Worm (Caenorhabditis elegans): Measurements from ENCODE around the gene F41G4.13.

The F41G4.13 gene

DNA sequence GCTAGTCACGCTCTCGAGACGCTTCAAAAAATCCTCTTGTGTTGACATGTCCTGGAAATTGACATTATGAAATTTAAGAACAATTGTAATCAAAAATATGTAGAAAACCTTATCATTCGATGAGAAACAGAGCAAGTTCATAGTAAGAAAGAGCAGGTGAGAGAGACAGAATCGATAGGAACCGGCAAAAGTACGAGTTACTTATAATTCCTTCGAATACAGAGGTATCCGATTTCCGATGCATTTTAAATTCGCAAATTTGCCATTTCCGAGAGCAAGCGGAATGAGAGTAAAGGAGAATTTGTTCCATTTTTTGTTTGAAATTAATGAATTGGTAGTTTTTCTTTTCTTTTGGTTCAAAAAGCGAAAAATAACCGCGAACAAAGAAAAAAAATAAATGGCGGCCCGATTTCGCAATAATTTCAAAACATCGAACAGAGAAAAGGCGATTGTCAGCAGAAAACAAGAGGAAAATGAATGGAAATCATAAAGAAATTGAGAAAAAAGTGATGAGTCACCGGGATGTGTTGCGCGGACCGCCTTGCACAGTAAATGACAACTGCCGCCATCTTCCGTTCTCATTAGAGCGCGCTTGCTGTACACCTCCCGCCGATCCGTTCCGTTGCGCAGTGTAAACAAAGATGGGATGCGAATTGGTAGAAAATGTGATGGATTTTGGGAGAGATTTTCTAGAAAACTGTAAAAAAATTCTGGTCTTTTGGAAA, 20.8 kb downstream of the F41G4.13 start, which contains the start of gene cas-1 (continued):
- TF ChIP-seq ama-1 (optimal IDR thresholded peaks at IDR 0.05): no peak
- TF ChIP-seq zfp-3 (GFP tag; conservative IDR thresholded peaks at IDR 0.05): no peak
- TF ChIP-seq ZK546.5 (tag; optimal IDR thresholded peaks at IDR 0.05): no peak
- no peak for TF ChIP-seq duxl-1 (tag; optimal IDR thresholded peaks at IDR 0.05; ENCODE audit: poor library complexity)
- no peak for TF ChIP-seq nhr-42 (GFP tag; IDR thresholded peaks at IDR 0.05)
- TF ChIP-seq vab-7 (GFP tag; IDR thresholded peaks at IDR 0.05): no peak
- TF ChIP-seq ceh-62 (tag; optimal IDR thresholded peaks at IDR 0.05): no peak
- peak; percentile 73 for TF ChIP-seq aha-1 (tag)
- TF ChIP-seq spr-1 (tag; optimal IDR thresholded peaks at IDR 0.05): no peak
- no peak for TF ChIP-seq set-16 (GFP tag; IDR thresholded peaks at IDR 0.05)
- TF ChIP-seq ceh-20 (GFP tag; IDR thresholded peaks at IDR 0.05): no peak
- TF ChIP-seq ceh-82 (tag; optimal IDR thresholded peaks at IDR 0.05): no peak
- TF ChIP-seq F26F4.8 (GFP tag; conservative IDR thresholded peaks at IDR 0.05): no peak
- no peak for TF ChIP-seq skn-1 (tag; optimal IDR thresholded peaks at IDR 0.05)

DNA sequence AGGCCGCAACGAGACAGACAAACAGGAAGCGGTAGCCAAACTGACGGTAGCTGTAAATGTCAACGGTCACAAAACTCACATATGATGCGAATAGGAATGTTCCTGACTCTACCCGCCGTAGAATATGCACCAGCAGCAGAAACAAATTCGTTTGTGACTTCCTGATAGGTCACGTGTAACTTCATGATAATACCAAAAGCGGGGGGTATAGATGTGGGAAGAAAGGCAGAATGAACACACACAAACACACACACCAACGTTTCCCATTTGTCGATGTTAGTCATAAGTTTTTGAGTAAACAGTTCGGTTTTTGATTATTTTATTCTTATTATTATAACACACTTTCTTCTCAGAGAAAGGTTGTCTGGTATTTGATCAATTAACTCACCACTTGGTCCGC, 21.4 kb downstream of the F41G4.13 start:
- no peak for TF ChIP-seq fkh-10 (GFP tag; optimal IDR thresholded peaks at IDR 0.05)
- TF ChIP-seq nhr-41 (GFP tag; IDR thresholded peaks at IDR 0.05): no peak
- TF ChIP-seq R02D3.7 (tag; optimal IDR thresholded peaks at IDR 0.05): no peak
- no peak for TF ChIP-seq F10B5.3 (tag; optimal IDR thresholded peaks at IDR 0.05)
- TF ChIP-seq dpl-1 (GFP tag; optimal IDR thresholded peaks at IDR 0.05): no peak
- no peak for TF ChIP-seq Y105C5A.15 (GFP tag; IDR thresholded peaks at IDR 0.05)
- TF ChIP-seq attf-4 (tag; optimal IDR thresholded peaks at IDR 0.05): no peak
- peak; percentile 69 for TF ChIP-seq dve-1 (tag; optimal IDR thresholded peaks at IDR 0.05; ENCODE audit: insufficient read depth)
- no peak for TF ChIP-seq unc-130 (GFP tag; optimal IDR thresholded peaks at IDR 0.05)
- no peak for TF ChIP-seq ceh-28 (tag; optimal IDR thresholded peaks at IDR 0.05)
- TF ChIP-seq ceh-44 (GFP tag; IDR thresholded peaks at IDR 0.05): no peak
- no peak for TF ChIP-seq mxl-3 (GFP tag; optimal IDR thresholded peaks at IDR 0.05)
- no peak for TF ChIP-seq fos-1 (tag; optimal IDR thresholded peaks at IDR 0.05)
- peak; percentile 89 for TF ChIP-seq nhr-28 (tag; optimal IDR thresholded peaks at IDR 0.05)
- TF ChIP-seq T26A8.4 (GFP tag; IDR thresholded peaks at IDR 0.05): no peak
- TF ChIP-seq vab-7 (GFP tag; IDR thresholded peaks at IDR 0.05): no peak
- peak; percentile 3 for TF ChIP-seq nhr-6 (tag; optimal IDR thresholded peaks at IDR 0.05)
- TF ChIP-seq aha-1 (tag): no peak
- TF ChIP-seq F26F4.8 (GFP tag; conservative IDR thresholded peaks at IDR 0.05): no peak
- TF ChIP-seq lsy-2 (tag; optimal IDR thresholded peaks at IDR 0.05): peak in 1 of 2 experiments; percentile 3
- no peak for TF ChIP-seq Y75B8A.6 (GFP tag; IDR thresholded peaks at IDR 0.05)
- no peak for TF ChIP-seq hmg-1.1 (GFP tag; IDR thresholded peaks at IDR 0.05)
- TF ChIP-seq spr-1 (tag; optimal IDR thresholded peaks at IDR 0.05): no peak
- no peak for TF ChIP-seq egl-43 (GFP tag; IDR thresholded peaks at IDR 0.05)
- TF ChIP-seq ceh-62 (tag; optimal IDR thresholded peaks at IDR 0.05): no peak
- no peak for TF ChIP-seq F49E8.2 (tag; optimal IDR thresholded peaks at IDR 0.05; ENCODE audit: borderline replicate concordance)
- no peak for TF ChIP-seq daf-12 (tag; optimal IDR thresholded peaks at IDR 0.05)
- no peak for TF ChIP-seq lim-7 (GFP tag; IDR thresholded peaks at IDR 0.05)
- no peak for TF ChIP-seq F44E2.7 (GFP tag; IDR thresholded peaks at IDR 0.05)
- TF ChIP-seq mxl-2 (GFP tag; conservative IDR thresholded peaks at IDR 0.05): no peak
- no peak for TF ChIP-seq daf-19 (GFP tag; conservative IDR thresholded peaks at IDR 0.05)
- peak in 1 of 2 experiments; percentile 40 for TF ChIP-seq mdl-1 (tag; optimal IDR thresholded peaks at IDR 0.05)
- TF ChIP-seq dmd-9 (GFP tag; IDR thresholded peaks at IDR 0.05): no peak
- peak; percentile 61 for TF ChIP-seq dmd-6 (GFP tag; IDR thresholded peaks at IDR 0.05)
- TF ChIP-seq hlh-11 (tag; optimal IDR thresholded peaks at IDR 0.05): peak; percentile 71
- no peak for TF ChIP-seq arid-1 (GFP tag; conservative IDR thresholded peaks at IDR 0.05)
- peak; percentile 80 for TF ChIP-seq hlh-30 (tag; optimal IDR thresholded peaks at IDR 0.05; ENCODE audit: insufficient read depth)
- 0 out of 2 replicates have a peak, but pooled peaks have one; percentile 23 for TF ChIP-seq tra-1 (GFP tag; IDR thresholded peaks at IDR 0.05)
- TF ChIP-seq mes-2 (tag; optimal IDR thresholded peaks at IDR 0.05; ENCODE audit: poor library complexity, severe bottlenecking): peak; percentile 40
